Worm (Caenorhabditis elegans): ENCODE measurements around the gene lgc-13.

ce11 chrX:12082813-12083212 is 26.2 kb upstream of the lgc-13 start:
- TF ChIP-seq nhr-76 (tag; optimal IDR thresholded peaks at IDR 0.05) (no peak), elt-1 (tag; optimal IDR thresholded peaks at IDR 0.05; ENCODE audit: borderline replicate concordance, insufficient read depth) (no peak), ztf-11 (tag; optimal IDR thresholded peaks at IDR 0.05) (no peak), unc-39 (tag; optimal IDR thresholded peaks at IDR 0.05) (no peak), lin-13 (tag; optimal IDR thresholded peaks at IDR 0.05) (no peak), blmp-1 (tag; optimal IDR thresholded peaks at IDR 0.05) (no peak), unc-62 (GFP tag; optimal IDR thresholded peaks at IDR 0.05) (no peak), ceh-39 (tag; optimal IDR thresholded peaks at IDR 0.05) (no peak), mep-1 (tag; optimal IDR thresholded peaks at IDR 0.05) (no peak), hlh-1 (tag; optimal IDR thresholded peaks at IDR 0.05) (no peak), nhr-237 (tag; optimal IDR thresholded peaks at IDR 0.05) (no peak), lin-32 (GFP tag; optimal IDR thresholded peaks at IDR 0.05) (no peak), elt-3 (tag; optimal IDR thresholded peaks at IDR 0.05) (no peak), tbx-8 (GFP tag; optimal IDR thresholded peaks at IDR 0.05) (no peak)

All from whole organism, mixed stage, embryonic.